Fruit fly (Drosophila melanogaster) S2 (cell line): ENCODE data around the gene Spn.

Experiments
- CG8478 ChIP-seq: fragments of >200 bp; optimal IDR thresholded peaks from 2 replicates; lab custom pipeline; 2018
- CTCF ChIP-seq, 2 experiments: fragments of >200 bp; optimal IDR thresholded peaks; 2 replicates each; lab custom pipeline; 2018

DNA sequence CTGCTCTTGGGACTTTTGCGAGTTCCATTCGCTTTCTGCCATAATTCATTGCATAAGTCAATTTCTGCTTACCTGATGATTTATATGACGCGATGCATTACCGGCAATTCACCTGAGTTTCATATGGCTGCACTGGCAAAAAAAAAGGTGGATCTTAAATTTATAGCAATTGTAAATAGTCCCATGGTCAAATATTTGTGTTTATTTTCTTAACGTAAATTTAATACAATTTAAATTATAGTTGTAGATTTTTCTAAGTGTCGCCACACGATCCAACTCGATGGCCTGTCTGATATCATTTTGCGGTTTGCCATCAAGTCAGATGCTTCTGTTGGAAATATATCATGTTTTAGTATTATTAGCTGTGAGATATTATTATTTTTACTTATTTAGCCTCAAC lies 72.6 kb downstream of the Spn start:
- TF ChIP-seq CTCF (optimal IDR thresholded peaks at IDR 0.05; lab: Kevin White, UChicago) (no peak), CG8478 (lab: Kevin White, UChicago) (no peak)
